Fruit fly (Drosophila melanogaster) S2 (cell line): ENCODE data around the gene Cp7Fc.

Experiments used
- CG8478 ChIP-seq: fragments of >200 bp; optimal IDR thresholded peaks from 2 replicates; lab custom pipeline; 2018
- CTCF ChIP-seq, 2 experiments: fragments of >200 bp; optimal IDR thresholded peaks; 2 replicates each; lab custom pipeline; 2018

DNA sequence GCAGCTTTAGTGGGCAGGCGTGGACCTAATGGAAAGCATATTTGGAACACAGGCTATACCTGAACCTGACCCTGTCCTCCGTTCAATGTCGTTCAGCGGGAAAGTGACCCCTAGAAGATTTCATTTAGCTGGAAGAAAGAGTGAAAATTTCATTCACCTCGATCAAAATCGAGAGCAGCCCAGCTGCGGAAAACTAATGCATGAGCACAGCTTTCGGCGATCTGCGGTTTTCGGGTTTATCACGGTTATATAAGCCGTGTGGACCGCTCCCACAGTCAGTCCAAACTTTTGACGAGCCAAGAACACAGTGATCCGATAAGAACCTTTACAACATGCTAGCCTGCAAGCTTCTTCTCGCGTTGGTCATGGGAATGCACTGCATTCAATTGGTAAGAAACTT is 6.3 kb upstream of the Cp7Fc start, which contains the start of gene Cp7Fa:
- TF ChIP-seq CTCF (optimal IDR thresholded peaks at IDR 0.05; lab: Kevin White, UChicago), result no peak
- no peak for TF ChIP-seq CG8478
